Worm (Caenorhabditis elegans) whole organism, mixed stage, embryonic: ENCODE results near the gene EEED8.4.

Source experiments
- blmp-1 ChIP-seq: fragments of 150-350 bp; optimal IDR thresholded peaks from 2 replicates; lab custom pipeline; 2014; ENCODE audit warnings: missing biosample characterization, missing genetic modification characterization
- ceh-43 ChIP-seq: fragments of 200-800 bp; sonication (Bioruptor generic); optimal IDR thresholded peaks from 2 replicates; lab custom pipeline; 2018; ENCODE audit warnings: mild to moderate bottlenecking, missing genetic modification characterization, moderate library complexity, missing compliant biosample characterization
- ces-1 ChIP-seq: fragments of 150-350 bp; optimal IDR thresholded peaks from 2 replicates; lab custom pipeline; 2014; ENCODE audit warnings: missing biosample characterization, missing genetic modification reagents, missing genetic modification characterization
- cnd-1 ChIP-seq: fragments of 200-800 bp; sonication (Bioruptor generic); optimal IDR thresholded peaks from 2 replicates; lab custom pipeline; 2018; ENCODE audit warnings: mild to moderate bottlenecking, missing genetic modification characterization, missing compliant biosample characterization
- drap-1 ChIP-seq: fragments of 200-800 bp; sonication (Bioruptor generic); optimal IDR thresholded peaks from 3 replicates; lab custom pipeline; 2018; ENCODE audit warnings: mild to moderate bottlenecking, missing genetic modification characterization, missing compliant biosample characterization
- flh-1 ChIP-seq: fragments of 200-800 bp; sonication (Bioruptor generic); optimal IDR thresholded peaks from 2 replicates; lab custom pipeline; 2018; ENCODE audit warnings: mild to moderate bottlenecking, missing genetic modification characterization, moderate library complexity, missing compliant biosample characterization
- ham-2 ChIP-seq: fragments of 200-800 bp; sonication (Bioruptor generic); optimal IDR thresholded peaks from 2 replicates; lab custom pipeline; 2018; ENCODE audit warnings: mild to moderate bottlenecking, missing genetic modification characterization, missing compliant biosample characterization
- hlh-1 ChIP-seq: fragments of 150-350 bp; optimal IDR thresholded peaks from 2 replicates; lab custom pipeline; 2014; ENCODE audit warnings: missing biosample characterization, missing genetic modification reagents, missing genetic modification characterization
- lin-13 ChIP-seq: fragments of 150-350 bp; optimal IDR thresholded peaks from 2 replicates; lab custom pipeline; 2014; ENCODE audit warnings: missing biosample characterization, missing genetic modification characterization
- lin-32 ChIP-seq: fragments of 200-800 bp; sonication (Bioruptor generic); optimal IDR thresholded peaks from 2 replicates; lab custom pipeline; 2018; ENCODE audit warnings: mild to moderate bottlenecking, missing genetic modification characterization, missing compliant biosample characterization
- mab-5 ChIP-seq: fragments of 150-350 bp; optimal IDR thresholded peaks from 2 replicates; lab custom pipeline; 2014; ENCODE audit warnings: missing biosample characterization, missing genetic modification characterization
- mls-2 ChIP-seq: sonication (generic microtip); optimal IDR thresholded peaks from 2 replicates; lab custom pipeline; 2016; ENCODE audit warnings: mild to moderate bottlenecking, missing genetic modification characterization, moderate library complexity, missing compliant biosample characterization
- nhr-12 ChIP-seq: fragments of 150-350 bp; optimal IDR thresholded peaks from 2 replicates; lab custom pipeline; 2014; ENCODE audit warnings: missing biosample characterization, missing genetic modification characterization
- nhr-28 ChIP-seq: fragments of 150-350 bp; optimal IDR thresholded peaks from 2 replicates; lab custom pipeline; 2014; ENCODE audit warnings: missing biosample characterization, missing genetic modification characterization
- sem-2 ChIP-seq: fragments of 200-800 bp; sonication (Bioruptor generic); optimal IDR thresholded peaks from 2 replicates; lab custom pipeline; 2018; ENCODE audit warnings: mild to moderate bottlenecking, missing genetic modification characterization, missing compliant biosample characterization
- snpc-4 ChIP-seq: fragments of 150-350 bp; optimal IDR thresholded peaks from 2 replicates; lab custom pipeline; 2014; ENCODE audit warnings: missing biosample characterization, missing genetic modification characterization
- sptf-1 ChIP-seq: sonication (generic microtip); optimal IDR thresholded peaks from 2 replicates; lab custom pipeline; 2017; ENCODE audit warnings: mild to moderate bottlenecking, missing genetic modification characterization, moderate library complexity, missing compliant biosample characterization
- tbx-8 ChIP-seq: fragments of 200-800 bp; sonication (Bioruptor generic); optimal IDR thresholded peaks from 2 replicates; lab custom pipeline; 2018; ENCODE audit warnings: mild to moderate bottlenecking, missing genetic modification characterization, moderate library complexity, missing compliant biosample characterization
- ztf-11 ChIP-seq: fragments of 150-350 bp; optimal IDR thresholded peaks from 2 replicates; lab custom pipeline; 2014; ENCODE audit warnings: missing biosample characterization, missing genetic modification characterization

The EEED8.4 gene

ce11 chrII:5455650-5456355, 46.7 kb downstream of the EEED8.4 start, which contains the start of gene daz-1:
daz-1 (plus strand) TSS chrII:5456305.
- TF ChIP-seq ces-1 (GFP tag; lab: Kevin White, UChicago): no peak
- TF ChIP-seq cnd-1 (tag; lab: Kevin White, UChicago): no peak
- no peak for TF ChIP-seq mls-2 (tag; lab: Kevin White, UChicago)
- TF ChIP-seq flh-1 (GFP tag; lab: Kevin White, UChicago): no peak
- no peak for TF ChIP-seq nhr-28 (tag; lab: Kevin White, UChicago)
- no peak for TF ChIP-seq lin-13 (tag; lab: Kevin White, UChicago)
- no peak for TF ChIP-seq drap-1 (GFP tag; lab: Kevin White, UChicago)
- TF ChIP-seq snpc-4 (tag; lab: Kevin White, UChicago): no peak
- TF ChIP-seq mab-5: no peak
- TF ChIP-seq ztf-11 (tag; lab: Kevin White, UChicago): no peak
- TF ChIP-seq sem-2 (GFP tag; lab: Kevin White, UChicago): no peak
- TF ChIP-seq ham-2 (GFP tag; lab: Kevin White, UChicago): no peak

ce11 chrII:5458683-5459410, 49.7 kb downstream of the EEED8.4 start:
- peak; percentile 61 for TF ChIP-seq blmp-1 (tag; lab: Kevin White, UChicago)
- TF ChIP-seq nhr-12 (tag; lab: Kevin White, UChicago): no peak

ce11 chrII:5459534-5459933, 50.4 kb downstream of the EEED8.4 start:
- TF ChIP-seq lin-32 (GFP tag; lab: Kevin White, UChicago) (no peak), sptf-1 (tag; lab: Kevin White, UChicago) (no peak), ceh-43 (GFP tag; lab: Kevin White, UChicago) (no peak), flh-1 (GFP tag; lab: Kevin White, UChicago) (no peak), hlh-1 (tag; lab: Kevin White, UChicago) (no peak), cnd-1 (tag; lab: Kevin White, UChicago) (no peak), tbx-8 (GFP tag; lab: Kevin White, UChicago) (no peak)
